Worm (Caenorhabditis elegans) whole organism, young adult: Measurements from ENCODE around the gene hpo-10.

Experiments used
- B0019.2 ChIP-seq: fragments of 200-800 bp; sonication (Bioruptor generic); conservative IDR thresholded peaks from 2 replicates; pipeline ENCODE4 v1.3.6; 2022; ENCODE audit warnings: missing genetic modification reagents, missing genetic modification characterization, missing compliant biosample characterization
- C06A6.2 ChIP-seq: fragments of 200-800 bp; sonication (Bioruptor generic); conservative IDR thresholded peaks from 2 replicates; pipeline ENCODE4 v1.3.6; 2022; ENCODE audit warnings: missing genetic modification characterization, missing compliant biosample characterization
- D2030.7 ChIP-seq: fragments of 200-800 bp; sonication (Bioruptor generic); IDR thresholded peaks from 2 replicates; pipeline ENCODE4 v1.3.6; 2022; ENCODE audit warnings: missing genetic modification reagents, missing genetic modification characterization, missing compliant biosample characterization
- F22D6.2 ChIP-seq: sonication (generic microtip); optimal IDR thresholded peaks from 2 replicates; lab custom pipeline; 2016; ENCODE audit warnings: mild to moderate bottlenecking, missing genetic modification characterization, missing compliant biosample characterization
- F37B4.10 ChIP-seq: fragments of 200-800 bp; sonication (Bioruptor generic); IDR thresholded peaks from 2 replicates; pipeline ENCODE4 v1.3.6; 2022; ENCODE audit warnings: missing genetic modification characterization, missing compliant biosample characterization
- F49E8.2 ChIP-seq: sonication (generic microtip); optimal IDR thresholded peaks from 3 replicates; lab custom pipeline; 2017; ENCODE audit warnings: missing genetic modification characterization, mild to moderate bottlenecking, missing compliant biosample characterization, antibody characterized with exemption, moderate library complexity; ENCODE audit not compliant: insufficient read depth
- F52B5.7 ChIP-seq: sonication (generic microtip); optimal IDR thresholded peaks from 2 replicates; lab custom pipeline; 2016; ENCODE audit warnings: mild to moderate bottlenecking, missing genetic modification characterization, missing compliant biosample characterization
- F55B11.4 ChIP-seq: sonication (generic microtip); optimal IDR thresholded peaks from 2 replicates; lab custom pipeline; 2016; ENCODE audit warnings: missing compliant biosample characterization, missing genetic modification characterization, borderline replicate concordance; ENCODE audit not compliant: insufficient read depth
- F57A8.1 ChIP-seq: fragments of 200-800 bp; sonication (Bioruptor generic); optimal IDR thresholded peaks from 2 replicates; lab custom pipeline; 2018; ENCODE audit warnings: mild to moderate bottlenecking, missing genetic modification characterization, moderate library complexity, missing compliant biosample characterization
- F57C9.4 ChIP-seq: sonication (generic microtip); optimal IDR thresholded peaks from 2 replicates; lab custom pipeline; 2017; ENCODE audit warnings: mild to moderate bottlenecking, missing genetic modification characterization, missing compliant biosample characterization
- T26A5.8 ChIP-seq: sonication (generic microtip); optimal IDR thresholded peaks from 2 replicates; lab custom pipeline; 2016; ENCODE audit warnings: missing genetic modification characterization, missing compliant biosample characterization
- Y53G8AR.9 ChIP-seq: fragments of 200-800 bp; sonication (Bioruptor generic); conservative IDR thresholded peaks from 2 replicates; pipeline ENCODE4 v1.3.6; 2022; ENCODE audit warnings: missing genetic modification reagents, missing genetic modification characterization, missing compliant biosample characterization
- Y56A3A.18 ChIP-seq: fragments of 200-800 bp; sonication (Bioruptor generic); IDR thresholded peaks from 2 replicates; pipeline ENCODE4 v1.3.6; 2022; ENCODE audit warnings: missing genetic modification reagents, missing genetic modification characterization, missing compliant biosample characterization
- Y79H2A.3 ChIP-seq: fragments of 200-800 bp; sonication (Bioruptor generic); conservative IDR thresholded peaks from 2 replicates; pipeline ENCODE4 v1.3.6; 2022; ENCODE audit warnings: missing genetic modification reagents, missing genetic modification characterization, missing compliant biosample characterization
- ZK185.1 ChIP-seq: sonication (generic microtip); optimal IDR thresholded peaks from 2 replicates; lab custom pipeline; 2016; ENCODE audit warnings: mild to moderate bottlenecking, missing genetic modification characterization, missing compliant biosample characterization; ENCODE audit not compliant: poor library complexity, severe bottlenecking
- attf-6 ChIP-seq: fragments of 200-800 bp; sonication (Bioruptor generic); IDR thresholded peaks from 2 replicates; pipeline ENCODE4 v1.3.6; 2022; ENCODE audit warnings: missing genetic modification reagents, missing genetic modification characterization, missing compliant biosample characterization
- ceh-27 ChIP-seq: fragments of 200-800 bp; sonication (Bioruptor generic); optimal IDR thresholded peaks from 2 replicates; lab custom pipeline; 2018; ENCODE audit warnings: mild to moderate bottlenecking, missing genetic modification characterization, moderate library complexity, missing compliant biosample characterization
- ceh-40 ChIP-seq: fragments of 200-800 bp; sonication (Bioruptor generic); IDR thresholded peaks from 2 replicates; pipeline ENCODE4 v1.3.6; 2022; ENCODE audit warnings: missing genetic modification characterization, missing compliant biosample characterization
- die-1 ChIP-seq: sonication (generic microtip); optimal IDR thresholded peaks from 2 replicates; lab custom pipeline; 2016; ENCODE audit warnings: missing genotype, mild to moderate bottlenecking, missing genetic modification characterization, missing compliant biosample characterization
- dpff-1 ChIP-seq: sonication (generic microtip); optimal IDR thresholded peaks from 2 replicates; lab custom pipeline; 2017; ENCODE audit warnings: mild to moderate bottlenecking, missing genetic modification characterization, missing compliant biosample characterization
- dpl-1 ChIP-seq: fragments of 150-350 bp; optimal IDR thresholded peaks from 2 replicates; lab custom pipeline; 2014; ENCODE audit warnings: missing biosample characterization, missing genetic modification reagents, missing genetic modification characterization
- fkh-3 ChIP-seq: sonication (generic microtip); optimal IDR thresholded peaks from 2 replicates; lab custom pipeline; 2016; ENCODE audit warnings: mild to moderate bottlenecking, missing genetic modification characterization, missing compliant biosample characterization
- hmg-1.2 ChIP-seq: fragments of 200-800 bp; sonication (Bioruptor generic); IDR thresholded peaks from 2 replicates; pipeline ENCODE4 v1.3.6; 2022; ENCODE audit warnings: missing genetic modification reagents, missing genetic modification characterization, missing compliant biosample characterization
- hrde-1 ChIP-seq: sonication (generic microtip); optimal IDR thresholded peaks from 2 replicates; lab custom pipeline; 2016; ENCODE audit warnings: missing genetic modification characterization, mild to moderate bottlenecking, missing compliant biosample characterization, moderate library complexity, missing genotype, missing genetic modification reagents, borderline replicate concordance
- hsf-1 ChIP-seq: fragments of 200-800 bp; sonication (Bioruptor generic); IDR thresholded peaks from 2 replicates; pipeline ENCODE4 v1.3.6; 2022; ENCODE audit warnings: missing genetic modification reagents, missing genetic modification characterization, missing compliant biosample characterization
- let-607 ChIP-seq, 2 experiments: fragments of 200-800 bp in 1 of 2; sonication (Bioruptor generic) in 1 of 2; sonication (generic microtip) in 1 of 2; optimal IDR thresholded peaks; 2 replicates each; lab custom pipeline; 2016 to 2018; ENCODE audit warnings: mild to moderate bottlenecking in 2 of 2, missing compliant biosample characterization in 2 of 2, missing genetic modification characterization in 2 of 2, moderate library complexity in 2 of 2, missing genotype in 1 of 2
- lin-54 ChIP-seq: fragments of 200-800 bp; sonication (Bioruptor generic); optimal IDR thresholded peaks from 2 replicates; lab custom pipeline; 2018; ENCODE audit warnings: mild to moderate bottlenecking, missing genetic modification characterization, missing compliant biosample characterization
- madf-6 ChIP-seq: fragments of 200-800 bp; sonication (Bioruptor generic); IDR thresholded peaks from 2 replicates; pipeline ENCODE4 v1.3.6; 2022; ENCODE audit warnings: missing genetic modification reagents, missing genetic modification characterization, missing compliant biosample characterization
- mcd-1 ChIP-seq: fragments of 200-800 bp; sonication (Bioruptor generic); IDR thresholded peaks from 2 replicates; pipeline ENCODE4 v1.3.6; 2022; ENCODE audit warnings: missing genetic modification reagents, missing genetic modification characterization, missing compliant biosample characterization
- mes-4 ChIP-seq: sonication (generic microtip); optimal IDR thresholded peaks from 2 replicates; lab custom pipeline; 2016; ENCODE audit warnings: missing genotype, missing genetic modification characterization, missing compliant biosample characterization
- nfyb-1 ChIP-seq: fragments of 200-800 bp; sonication (Bioruptor generic); IDR thresholded peaks from 2 replicates; pipeline ENCODE4 v1.3.6; 2022; ENCODE audit warnings: missing genetic modification reagents, missing genetic modification characterization, missing compliant biosample characterization
- rcor-1 ChIP-seq: fragments of 200-800 bp; sonication (Bioruptor generic); IDR thresholded peaks from 2 replicates; pipeline ENCODE4 v1.3.6; 2022; ENCODE audit warnings: missing genetic modification reagents, missing genetic modification characterization, missing compliant biosample characterization
- rpc-1 ChIP-seq, 2 experiments: fragments of 150-350 bp in 1 of 2; sonication (generic microtip) in 1 of 2; optimal IDR thresholded peaks; 2 replicates each; lab custom pipeline; 2014 to 2018; ENCODE audit warnings: missing biosample characterization in 1 of 2, missing genetic modification characterization in 1 of 2, missing genetic modification reagents in 1 of 2, missing genotype in 1 of 2
- sea-2 ChIP-seq: fragments of 200-800 bp; sonication (Bioruptor generic); IDR thresholded peaks from 2 replicates; pipeline ENCODE4 v1.3.6; 2022; ENCODE audit warnings: missing genetic modification characterization, missing compliant biosample characterization
- snpc-1.1 ChIP-seq: sonication (generic microtip); optimal IDR thresholded peaks from 2 replicates; lab custom pipeline; 2017; ENCODE audit warnings: missing genetic modification characterization, mild to moderate bottlenecking, missing compliant biosample characterization, antibody characterized with exemption, moderate library complexity, missing genotype, missing genetic modification reagents; ENCODE audit not compliant: insufficient read depth
- snpc-4 ChIP-seq, 5 experiments: fragments of 150-350 bp in 1 of 5; sonication (generic microtip) in 4 of 5; optimal IDR thresholded peaks; 2 replicates each; lab custom pipeline; 2014 to 2018; ENCODE audit warnings: missing genetic modification characterization in 5 of 5, missing biosample characterization in 3 of 5, antibody characterized with exemption in 2 of 5, mild to moderate bottlenecking in 2 of 5, missing compliant biosample characterization in 2 of 5, missing genotype in 2 of 5, moderate library complexity in 2 of 5, missing genetic modification reagents in 1 of 5
- sptf-2 ChIP-seq: fragments of 200-800 bp; sonication (Bioruptor generic); optimal IDR thresholded peaks from 2 replicates; lab custom pipeline; 2018; ENCODE audit warnings: mild to moderate bottlenecking, missing genetic modification characterization, missing compliant biosample characterization
- tbx-9 ChIP-seq: sonication (generic microtip); optimal IDR thresholded peaks from 2 replicates; lab custom pipeline; 2016; ENCODE audit warnings: borderline replicate concordance, missing genetic modification characterization, inconsistent platforms, missing compliant biosample characterization
- tlf-1 ChIP-seq: fragments of 200-800 bp; sonication (Bioruptor generic); optimal IDR thresholded peaks from 2 replicates; lab custom pipeline; 2018; ENCODE audit warnings: mild to moderate bottlenecking, missing genetic modification characterization, missing compliant biosample characterization
- xnd-1 ChIP-seq: sonication (generic microtip); optimal IDR thresholded peaks from 2 replicates; lab custom pipeline; 2016; ENCODE audit warnings: missing genotype, missing genetic modification reagents, missing genetic modification characterization, missing compliant biosample characterization
- ztf-18 ChIP-seq: sonication (generic microtip); optimal IDR thresholded peaks from 2 replicates; lab custom pipeline; 2016; ENCODE audit warnings: missing genotype, mild to moderate bottlenecking, missing genetic modification characterization, missing compliant biosample characterization
- ztf-26 ChIP-seq: sonication (generic microtip); optimal IDR thresholded peaks from 2 replicates; lab custom pipeline; 2017; ENCODE audit warnings: missing genetic modification characterization, missing compliant biosample characterization
- ztf-3 ChIP-seq: fragments of 200-800 bp; sonication (Bioruptor generic); optimal IDR thresholded peaks from 2 replicates; lab custom pipeline; 2018; ENCODE audit warnings: mild to moderate bottlenecking, missing genetic modification characterization, missing compliant biosample characterization

The hpo-10 gene

DNA sequence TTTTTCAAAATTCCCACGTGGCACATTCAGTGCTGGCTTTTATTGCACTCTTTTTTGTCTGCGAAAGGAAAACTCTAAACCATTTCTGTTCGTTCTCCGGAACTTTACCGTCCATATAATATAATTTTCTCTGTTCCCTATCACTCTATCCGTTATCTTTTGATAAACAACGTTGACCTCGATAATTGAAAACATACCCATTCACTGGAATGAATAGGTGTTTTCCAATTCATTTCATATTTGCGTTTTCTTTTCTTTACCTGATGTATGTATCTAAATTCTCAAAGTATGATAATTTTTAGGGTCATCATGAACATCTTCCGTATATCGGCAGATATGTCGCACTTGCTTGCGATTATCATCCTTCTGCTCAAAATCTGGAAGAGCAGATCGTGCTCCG, 27.5 kb downstream of the hpo-10 start, which contains the start of gene erd-2.2:
erd-2.2 (plus strand) TSS at position 301 of the 400 bp plus-strand sequence.
- TF ChIP-seq hsf-1 (GFP tag; lab: Robert Waterston, UW) (no peak), mcd-1 (GFP tag; lab: Robert Waterston, UW) (no peak), ceh-27 (GFP tag; lab: Kevin White, UChicago) (no peak), ZK185.1 (tag; lab: Kevin White, UChicago) (no peak), Y53G8AR.9 (GFP tag; lab: Robert Waterston, UW) (no peak), xnd-1 (tag; lab: Kevin White, UChicago) (no peak), F37B4.10 (GFP tag; lab: Robert Waterston, UW) (no peak), F57A8.1 (GFP tag; lab: Kevin White, UChicago) (no peak), dpff-1 (no peak), sea-2 (GFP tag; lab: Robert Waterston, UW) (no peak), C06A6.2 (GFP tag; lab: Robert Waterston, UW) (no peak), ztf-26 (tag; lab: Kevin White, UChicago) (no peak)

DNA sequence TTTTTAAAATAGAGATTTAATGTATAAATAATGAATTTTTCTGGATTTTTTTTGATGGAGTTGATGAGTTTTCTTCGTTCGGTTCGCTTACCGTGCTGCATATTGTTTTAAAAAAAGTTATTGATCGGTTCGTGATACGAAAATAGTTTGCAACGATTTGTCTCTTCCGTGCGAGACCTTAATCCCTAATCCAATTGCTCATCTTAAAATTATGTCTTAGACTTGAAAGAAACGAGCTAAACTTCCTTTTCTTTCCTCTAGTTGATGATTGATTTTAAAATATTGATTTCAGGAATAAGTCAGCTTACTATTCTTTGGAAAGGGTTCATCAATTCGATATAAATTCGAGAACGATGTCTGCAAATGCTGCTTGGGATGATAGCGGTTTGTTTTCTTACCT, 29.1 kb downstream of the hpo-10 start, which contains the start of gene C28H8.3:
C28H8.3 (plus strand) TSS at position 293 of the 400 bp plus-strand sequence.
- TF ChIP-seq rcor-1 (GFP tag; lab: Robert Waterston, UW), result no peak
- peak; percentile 19; the same call in 1 of the 2 replicates for TF ChIP-seq hmg-1.2 (GFP tag; lab: Robert Waterston, UW)
- TF ChIP-seq F55B11.4 (tag; lab: Kevin White, UChicago), result no peak
- TF ChIP-seq let-607 (tag; optimal IDR thresholded peaks at IDR 0.05; lab: Kevin White, UChicago), result no peak
- TF ChIP-seq Y56A3A.18, result no peak
- TF ChIP-seq T26A5.8 (tag; lab: Kevin White, UChicago), result no peak
- no peak for TF ChIP-seq fkh-3 (tag; lab: Kevin White, UChicago)
- no peak for TF ChIP-seq sptf-2
- peak; percentile 53 for TF ChIP-seq hsf-1 (GFP tag; lab: Robert Waterston, UW)
- TF ChIP-seq hrde-1 (tag; lab: Kevin White, UChicago), result no peak
- peak; percentile 40; the same call in 1 of the 2 replicates for TF ChIP-seq nfyb-1
- TF ChIP-seq F52B5.7 (tag; lab: Kevin White, UChicago), result no peak
- TF ChIP-seq Y79H2A.3 (GFP tag; lab: Robert Waterston, UW), result no peak
- TF ChIP-seq F22D6.2 (tag; lab: Kevin White, UChicago), result no peak
- TF ChIP-seq, all 124 proteins: peak for 3

DNA sequence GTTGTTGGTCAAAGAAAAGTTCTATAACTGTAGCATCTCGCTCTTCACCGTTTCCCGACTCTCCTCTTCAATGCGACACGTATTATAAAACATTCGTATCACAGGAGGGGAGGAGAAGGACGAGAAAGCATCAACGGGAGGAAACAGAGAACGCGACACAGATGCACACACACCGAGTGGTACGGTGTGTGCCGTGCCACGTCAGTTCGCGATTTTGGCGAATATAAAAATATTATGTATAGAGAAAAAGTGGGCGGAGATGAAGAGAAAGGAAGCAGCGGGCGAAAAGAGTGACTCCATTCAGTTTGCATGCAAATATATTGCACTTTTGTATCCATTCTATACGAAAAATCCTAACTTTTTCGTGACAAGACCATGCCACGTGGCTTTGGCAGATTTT, 35.4 kb downstream of the hpo-10 start:
- TF ChIP-seq die-1 (tag; lab: Kevin White, UChicago) (peak; percentile 12), attf-6 (no peak), tbx-9 (tag; lab: Kevin White, UChicago) (no peak), snpc-1.1 (tag; lab: Kevin White, UChicago) (no peak), F49E8.2 (tag; lab: Kevin White, UChicago) (no peak), let-607 (tag; optimal IDR thresholded peaks at IDR 0.05; lab: Kevin White, UChicago) (peak; percentile 77 to 79), nfyb-1 (peak; percentile 54; the same call in 1 of the 2 replicates), ceh-40 (no peak), B0019.2 (no peak), ztf-3 (GFP tag; lab: Kevin White, UChicago) (no peak), D2030.7 (GFP tag; lab: Robert Waterston, UW) (0 out of 2 replicates have a peak, but pooled peaks have one; percentile 35), Y79H2A.3 (GFP tag; lab: Robert Waterston, UW) (no peak), F52B5.7 (tag; lab: Kevin White, UChicago) (peak; percentile 3), sea-2 (GFP tag; lab: Robert Waterston, UW) (no peak), snpc-4 (GFP tag; optimal IDR thresholded peaks at IDR 0.05; lab: Kevin White, UChicago) (no peak), snpc-4 (tag; optimal IDR thresholded peaks at IDR 0.05; lab: Kevin White, UChicago) (peak in 3 of 4 experiments; percentile 13 to 42 (median 35)), mes-4 (tag; lab: Kevin White, UChicago) (peak; percentile 1), tlf-1 (GFP tag; lab: Kevin White, UChicago) (no peak), rpc-1 (optimal IDR thresholded peaks at IDR 0.05; lab: Kevin White, UChicago) (no peak), rpc-1 (tag; optimal IDR thresholded peaks at IDR 0.05; lab: Kevin White, UChicago) (no peak), hmg-1.2 (GFP tag; lab: Robert Waterston, UW) (peak; percentile 26; the same call in 1 of the 2 replicates), dpl-1 (GFP tag; lab: Kevin White, UChicago) (no peak), ztf-18 (tag; lab: Kevin White, UChicago) (no peak), F57C9.4 (no peak), madf-6 (GFP tag; lab: Robert Waterston, UW) (peak; percentile 23; the same call in 1 of the 2 replicates), lin-54 (GFP tag; lab: Kevin White, UChicago) (peak; percentile 33)
